Worm (Caenorhabditis elegans) whole organism, late embryonic: ENCODE data around the gene Y47D3B.4.

Experiments used
- ama-1 ChIP-seq: fragments of 150-350 bp; optimal IDR thresholded peaks from 2 replicates; lab custom pipeline; 2014
- ceh-34 ChIP-seq: sonication (generic microtip); optimal IDR thresholded peaks from 2 replicates; lab custom pipeline; 2016; ENCODE audit warnings: mild to moderate bottlenecking, missing genetic modification characterization, missing compliant biosample characterization
- ets-4 ChIP-seq: sonication (generic microtip); optimal IDR thresholded peaks from 2 replicates; lab custom pipeline; 2016; ENCODE audit warnings: missing genetic modification characterization, missing compliant biosample characterization
- eyg-1 ChIP-seq: sonication (generic microtip); optimal IDR thresholded peaks from 2 replicates; lab custom pipeline; 2016; ENCODE audit warnings: missing genotype, missing genetic modification characterization, missing compliant biosample characterization
- lin-11 ChIP-seq: fragments of 200-800 bp; sonication (Bioruptor generic); optimal IDR thresholded peaks from 2 replicates; lab custom pipeline; 2018; ENCODE audit warnings: mild to moderate bottlenecking, missing genetic modification characterization, missing compliant biosample characterization
- nfya-1 ChIP-seq: sonication (generic microtip); optimal IDR thresholded peaks from 2 replicates; lab custom pipeline; 2017; ENCODE audit warnings: missing genetic modification characterization, mild to moderate bottlenecking, missing compliant biosample characterization, antibody characterized with exemption, moderate library complexity
- nhr-232 ChIP-seq: sonication (generic microtip); optimal IDR thresholded peaks from 2 replicates; lab custom pipeline; 2016; ENCODE audit warnings: missing genetic modification characterization, missing compliant biosample characterization
- sox-2 ChIP-seq: fragments of 200-800 bp; sonication (Bioruptor generic); IDR thresholded peaks from 2 replicates; pipeline ENCODE4 v1.3.6; 2022; ENCODE audit warnings: missing genetic modification reagents, missing genetic modification characterization, missing compliant biosample characterization
- tbx-2 ChIP-seq: sonication (generic microtip); optimal IDR thresholded peaks from 2 replicates; lab custom pipeline; 2016; ENCODE audit warnings: missing genetic modification characterization, missing compliant biosample characterization
- ttx-3 ChIP-seq: sonication (generic microtip); optimal IDR thresholded peaks from 2 replicates; lab custom pipeline; 2016; ENCODE audit warnings: missing genetic modification reagents, missing genetic modification characterization, missing compliant biosample characterization
- zip-5 ChIP-seq: sonication (generic microtip); optimal IDR thresholded peaks from 2 replicates; lab custom pipeline; 2016; ENCODE audit warnings: missing genetic modification characterization, missing compliant biosample characterization
- ztf-16 ChIP-seq: sonication (generic microtip); optimal IDR thresholded peaks from 2 replicates; lab custom pipeline; 2017; ENCODE audit warnings: missing genetic modification characterization, missing compliant biosample characterization

ce11 chrIII:11419551-11419950 lies 14.4 kb downstream of the Y47D3B.4 start:
- TF ChIP-seq ztf-16 (tag; lab: Kevin White, UChicago) (no peak), ttx-3 (no peak), nfya-1 (tag; lab: Kevin White, UChicago) (no peak), zip-5 (tag; lab: Kevin White, UChicago) (no peak), sox-2 (GFP tag; lab: Robert Waterston, UW) (no peak), eyg-1 (tag; lab: Kevin White, UChicago) (no peak), ama-1 (lab: Kevin White, UChicago) (no peak), nhr-232 (tag; lab: Kevin White, UChicago) (no peak), ceh-34 (tag; lab: Kevin White, UChicago) (no peak), ets-4 (tag; lab: Kevin White, UChicago) (no peak), lin-11 (no peak), tbx-2 (tag; lab: Kevin White, UChicago) (no peak)
